Fruit fly (Drosophila melanogaster): ENCODE results near the gene Nse1.

- TF ChIP-seq ovo (GFP tag; optimal IDR thresholded peaks at IDR 0.05): no peak
- TF ChIP-seq kay (GFP tag; ENCODE audit: borderline replicate concordance): no peak
- TF ChIP-seq tj (GFP tag; optimal IDR thresholded peaks at IDR 0.05): no peak
- TF ChIP-seq CG12768 (GFP tag; optimal IDR thresholded peaks at IDR 0.05): no peak
- TF ChIP-seq Mnt (GFP tag; optimal IDR thresholded peaks at IDR 0.05): no peak
- TF ChIP-seq cnc (optimal IDR thresholded peaks at IDR 0.05): no peak
- TF ChIP-seq CG14711 (tag; optimal IDR thresholded peaks at IDR 0.05): no peak
- TF ChIP-seq CG5204 (GFP tag; optimal IDR thresholded peaks at IDR 0.05): no peak
- no peak for TF ChIP-seq CG1620 (GFP tag; optimal IDR thresholded peaks at IDR 0.05)
- TF ChIP-seq cic (GFP tag; optimal IDR thresholded peaks at IDR 0.05): no peak
- TF ChIP-seq pad (GFP tag; optimal IDR thresholded peaks at IDR 0.05): no peak
- TF ChIP-seq Hr96 (GFP tag; optimal IDR thresholded peaks at IDR 0.05): no peak
- no peak for TF ChIP-seq CG7101 (tag; optimal IDR thresholded peaks at IDR 0.05)
- no peak for TF ChIP-seq toe (GFP tag; optimal IDR thresholded peaks at IDR 0.05)
These were observed 18.8 kb upstream of the Nse1 start for dm6 chr2L:6696229-6696628.

Measured in whole organism, adult.